Worm (Caenorhabditis elegans) whole organism, L4 larva: ENCODE data around the gene T05A7.6.

Source experiments
- F37D6.2 ChIP-seq: sonication (generic microtip); optimal IDR thresholded peaks from 2 replicates; lab custom pipeline; 2016; ENCODE audit warnings: mild to moderate bottlenecking, missing genetic modification characterization, missing compliant biosample characterization
- T20F7.1 ChIP-seq: fragments of 200-800 bp; sonication (Bioruptor generic); optimal IDR thresholded peaks from 2 replicates; lab custom pipeline; 2018; ENCODE audit warnings: mild to moderate bottlenecking, missing genetic modification characterization, missing compliant biosample characterization
- dmd-9 ChIP-seq: fragments of 200-800 bp; sonication (Bioruptor generic); IDR thresholded peaks from 2 replicates; pipeline ENCODE4 v1.3.6; 2022; ENCODE audit warnings: missing genetic modification reagents, missing genetic modification characterization, missing compliant biosample characterization
- lin-13 ChIP-seq: fragments of 150-350 bp; optimal IDR thresholded peaks from 2 replicates; lab custom pipeline; 2014; ENCODE audit warnings: missing biosample characterization, missing genetic modification reagents, missing genetic modification characterization
- lir-3 ChIP-seq: sonication (generic microtip); optimal IDR thresholded peaks from 2 replicates; lab custom pipeline; 2016; ENCODE audit warnings: mild to moderate bottlenecking, missing genetic modification characterization, missing compliant biosample characterization
- nhr-28 ChIP-seq: fragments of 150-350 bp; optimal IDR thresholded peaks from 2 replicates; lab custom pipeline; 2014; ENCODE audit warnings: missing biosample characterization, missing genetic modification characterization
- nhr-42 ChIP-seq: fragments of 200-800 bp; sonication (Bioruptor generic); IDR thresholded peaks from 2 replicates; pipeline ENCODE4 v1.3.6; 2022; ENCODE audit warnings: missing genetic modification characterization, missing compliant biosample characterization
- pha-4 ChIP-seq, 2 experiments: fragments of 150-350 bp in 1 of 2; fragments of 200-800 bp in 1 of 2; sonication (Bioruptor generic) in 1 of 2; IDR thresholded peaks in 1 of 2; optimal IDR thresholded peaks in 1 of 2; 2 replicates each; pipeline versions ENCODE4 v1.3.6 to Lab custom; 2014 to 2022; ENCODE audit warnings: missing genetic modification characterization in 2 of 2, missing genetic modification reagents in 2 of 2, missing biosample characterization in 1 of 2, missing compliant biosample characterization in 1 of 2
- snpc-1.2 ChIP-seq: fragments of 200-800 bp; sonication (Bioruptor generic); IDR thresholded peaks from 2 replicates; pipeline ENCODE4 v1.3.6; 2022; ENCODE audit warnings: missing genetic modification reagents, missing genetic modification characterization, missing compliant biosample characterization
- snpc-4 ChIP-seq: fragments of 150-350 bp; optimal IDR thresholded peaks from 2 replicates; lab custom pipeline; 2014; ENCODE audit warnings: missing biosample characterization, missing genetic modification characterization
- unc-39 ChIP-seq: sonication (generic microtip); optimal IDR thresholded peaks from 2 replicates; lab custom pipeline; 2017; ENCODE audit warnings: missing biosample characterization, missing genetic modification characterization
- ztf-7 ChIP-seq: fragments of 150-350 bp; optimal IDR thresholded peaks from 2 replicates; lab custom pipeline; 2014; ENCODE audit warnings: missing biosample characterization, missing genetic modification characterization

DNA sequence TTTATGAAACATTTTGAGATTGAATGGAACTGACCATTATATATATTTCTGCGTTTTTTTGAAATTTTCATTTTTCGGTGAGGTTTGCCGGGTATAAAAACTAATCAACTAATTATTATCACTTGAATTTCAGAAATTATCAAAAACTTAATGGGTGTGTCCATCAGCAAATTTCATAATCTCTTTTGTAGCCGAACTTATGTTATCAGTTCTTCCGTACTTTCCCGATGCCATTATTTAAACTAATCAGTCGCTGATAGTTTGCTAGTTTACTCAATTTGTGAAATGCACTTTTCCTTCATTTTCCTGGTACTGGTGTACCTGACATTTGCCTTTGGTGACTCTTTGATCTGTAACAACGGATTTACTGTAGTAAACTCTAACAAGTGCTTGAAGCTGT lies 2.6 kb upstream of the T05A7.6 start:
- TF ChIP-seq pha-4 (GFP tag; IDR thresholded peaks at IDR 0.05; lab: Robert Waterston, UW) (no peak), pha-4 (tag; optimal IDR thresholded peaks at IDR 0.05; lab: Kevin White, UChicago) (no peak), nhr-42 (GFP tag; lab: Robert Waterston, UW) (no peak), lin-13 (GFP tag; lab: Kevin White, UChicago) (no peak), snpc-4 (tag; lab: Kevin White, UChicago) (no peak), lir-3 (tag; lab: Kevin White, UChicago) (no peak), ztf-7 (no peak), dmd-9 (GFP tag; lab: Robert Waterston, UW) (no peak), F37D6.2 (tag; lab: Kevin White, UChicago) (no peak), nhr-28 (peak; percentile 84), T20F7.1 (GFP tag; lab: Kevin White, UChicago) (no peak), snpc-1.2 (GFP tag; lab: Robert Waterston, UW) (no peak), unc-39 (tag; lab: Kevin White, UChicago) (no peak)
